Worm (Caenorhabditis elegans): ENCODE results near the gene ugt-35.

ce11 chrV:10683458-10683857 is 29.4 kb upstream of the ugt-35 start:
- TF ChIP-seq D1046.2 (GFP tag; IDR thresholded peaks at IDR 0.05) (no peak), zag-1 (tag; optimal IDR thresholded peaks at IDR 0.05) (no peak), ctbp-1 (GFP tag; IDR thresholded peaks at IDR 0.05) (no peak), tra-1 (GFP tag; IDR thresholded peaks at IDR 0.05) (no peak), aly-2 (tag; optimal IDR thresholded peaks at IDR 0.05) (no peak), pha-4 (GFP tag; IDR thresholded peaks at IDR 0.05) (no peak), pha-4 (tag; optimal IDR thresholded peaks at IDR 0.05) (no peak), arid-1 (GFP tag; conservative IDR thresholded peaks at IDR 0.05) (no peak), T26A8.4 (GFP tag; IDR thresholded peaks at IDR 0.05) (no peak), sdz-12 (GFP tag; optimal IDR thresholded peaks at IDR 0.05) (no peak), daf-12 (tag; optimal IDR thresholded peaks at IDR 0.05) (no peak), ceh-28 (tag; optimal IDR thresholded peaks at IDR 0.05) (no peak)

Data from whole organism, L4 larva.